Fruit fly (Drosophila melanogaster) whole organism: Measurements from ENCODE around the gene CycH.

Experiments used
- CG8478 ChIP-seq: fragments of >200 bp; optimal IDR thresholded peaks from 2 replicates; lab custom pipeline; 2018; ENCODE audit warnings: inconsistent platforms
- Dll ChIP-seq: fragments of >200 bp; optimal IDR thresholded peaks from 2 replicates; lab custom pipeline; 2017
- EcR ChIP-seq, 2 experiments: fragments of >200 bp; optimal IDR thresholded peaks; 2 replicates each; lab custom pipeline; 2017; ENCODE audit warnings: missing biosample characterization in 2 of 2, missing genetic modification characterization in 2 of 2, missing genetic modification reagents in 2 of 2
- pan ChIP-seq: fragments of >200 bp; optimal IDR thresholded peaks from 2 replicates; lab custom pipeline; 2017
- psq ChIP-seq: fragments of >200 bp; optimal IDR thresholded peaks from 2 replicates; lab custom pipeline; 2017
- usp ChIP-seq: fragments of >200 bp; optimal IDR thresholded peaks from 2 replicates; lab custom pipeline; 2017; ENCODE audit warnings: missing biosample characterization, missing genetic modification characterization, mixed read lengths

The CycH gene

DNA sequence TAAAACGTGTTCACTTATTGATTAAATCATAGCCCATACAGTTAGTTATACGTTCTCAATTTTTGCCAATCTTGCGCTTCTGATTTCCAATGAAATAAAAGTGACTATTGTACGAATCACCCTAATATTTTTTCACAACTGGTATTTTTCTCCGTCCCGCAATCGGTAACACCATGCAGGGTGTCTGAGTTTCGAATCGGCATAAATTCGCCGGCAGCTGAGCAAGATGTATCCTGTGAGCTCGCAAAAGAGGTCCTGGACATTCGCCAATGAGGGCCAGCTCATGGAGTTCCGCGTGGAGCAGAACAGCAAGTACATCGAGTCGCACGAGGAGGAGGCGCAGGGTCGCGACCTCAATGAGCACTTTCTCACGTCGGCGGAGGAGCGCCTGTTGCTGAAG lies at the start of gene CycH:
TSS of gene CycH (plus strand) at position 218 of the 400 bp plus-strand sequence.
- TF ChIP-seq Dll (lab: Kevin White, UChicago) (no peak), EcR (GFP tag; optimal IDR thresholded peaks at IDR 0.05; lab: Kevin White, UChicago) (no peak)

- TF ChIP-seq EcR (GFP tag; optimal IDR thresholded peaks at IDR 0.05; lab: Kevin White, UChicago) (no peak), pan (lab: Kevin White, UChicago) (no peak), CG8478 (no peak), psq (lab: Kevin White, UChicago) (no peak), Dll (lab: Kevin White, UChicago) (no peak), usp (GFP tag; lab: Kevin White, UChicago) (no peak)
Measured at dm6 chr3L:21773855-21774254, 47.9 kb upstream of the CycH start.

- no peak for TF ChIP-seq EcR (GFP tag; optimal IDR thresholded peaks at IDR 0.05; lab: Kevin White, UChicago)
- TF ChIP-seq Dll (lab: Kevin White, UChicago), result no peak
- no peak for TF ChIP-seq psq (lab: Kevin White, UChicago)
- TF ChIP-seq usp (GFP tag; lab: Kevin White, UChicago), result no peak
- TF ChIP-seq CG8478, result no peak
- TF ChIP-seq pan (lab: Kevin White, UChicago), result no peak
Measured at dm6 chr3L:21787883-21788282, 33.9 kb upstream of the CycH start.

- TF ChIP-seq psq (lab: Kevin White, UChicago), result no peak
- TF ChIP-seq pan (lab: Kevin White, UChicago), result no peak
- no peak for TF ChIP-seq Dll (lab: Kevin White, UChicago)
- TF ChIP-seq CG8478, result no peak
- no peak for TF ChIP-seq EcR (GFP tag; optimal IDR thresholded peaks at IDR 0.05; lab: Kevin White, UChicago)
- no peak for TF ChIP-seq usp (GFP tag; lab: Kevin White, UChicago)
Measured at dm6 chr3L:21800424-21800823, 21.4 kb upstream of the CycH start.

DNA sequence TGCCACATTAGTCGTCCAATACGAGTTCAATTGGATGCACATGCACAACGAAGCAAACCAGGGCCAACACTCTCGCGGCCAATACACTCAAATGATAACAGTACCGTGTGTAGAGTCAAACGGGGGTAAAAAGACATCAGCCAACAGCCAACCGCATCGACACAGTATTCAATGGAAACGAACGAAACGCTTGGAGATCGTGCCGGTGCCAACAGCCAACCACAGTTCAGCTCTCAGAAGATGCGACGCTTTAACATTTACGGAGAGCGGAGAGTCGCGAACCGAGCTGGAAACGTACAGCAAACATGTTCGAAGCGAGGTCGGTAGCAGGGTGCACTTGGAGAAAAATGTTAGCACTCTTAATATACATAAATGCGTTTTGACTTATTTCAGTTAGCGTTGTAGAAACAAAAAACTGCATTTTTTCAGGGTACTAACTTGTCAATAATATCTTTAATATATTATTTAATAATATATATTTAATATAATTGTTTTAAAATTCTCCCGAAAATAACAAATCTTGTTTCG lies 13.7 kb upstream of the CycH start:
- TF ChIP-seq EcR (GFP tag; optimal IDR thresholded peaks at IDR 0.05; lab: Kevin White, UChicago), result no peak
- no peak for TF ChIP-seq CG8478
- no peak for TF ChIP-seq usp (GFP tag; lab: Kevin White, UChicago)
- no peak for TF ChIP-seq psq (lab: Kevin White, UChicago)
- no peak for TF ChIP-seq pan (lab: Kevin White, UChicago)
- TF ChIP-seq Dll (lab: Kevin White, UChicago), result no peak

DNA sequence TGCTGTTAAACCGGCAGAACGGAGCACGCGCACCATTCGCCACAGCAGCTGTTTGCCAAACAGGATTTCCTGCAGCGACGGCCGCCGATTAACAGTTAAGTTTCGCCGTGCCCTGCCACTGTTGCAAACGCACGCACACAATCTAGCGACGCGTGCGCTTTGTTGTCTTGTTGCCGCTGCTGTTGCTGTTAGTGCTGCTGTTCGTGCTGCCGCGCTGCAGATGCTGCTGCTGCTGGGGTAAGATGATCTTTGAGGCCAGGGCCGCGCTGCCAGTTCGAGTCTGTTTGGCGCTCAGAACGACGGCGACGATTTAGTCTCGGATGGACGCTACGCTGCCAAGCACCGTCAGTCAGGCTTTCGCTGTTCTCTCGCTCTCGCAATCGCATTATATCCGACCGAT lies 13.2 kb upstream of the CycH start, which contains the start of gene eg:
TSS of gene eg (plus strand) at position 136 of the 400 bp plus-strand sequence.
- TF ChIP-seq pan (lab: Kevin White, UChicago), result no peak
- TF ChIP-seq psq (lab: Kevin White, UChicago), result no peak
- TF ChIP-seq EcR (GFP tag; optimal IDR thresholded peaks at IDR 0.05; lab: Kevin White, UChicago), result no peak
- TF ChIP-seq CG8478, result no peak

- no peak for TF ChIP-seq pan (lab: Kevin White, UChicago)
- no peak for TF ChIP-seq CG8478
- no peak for TF ChIP-seq psq (lab: Kevin White, UChicago)
- TF ChIP-seq usp (GFP tag; lab: Kevin White, UChicago), result no peak
- TF ChIP-seq Dll (lab: Kevin White, UChicago), result no peak
- TF ChIP-seq EcR (GFP tag; optimal IDR thresholded peaks at IDR 0.05; lab: Kevin White, UChicago), result no peak
Measured at dm6 chr3L:21813598-21813997, 8.2 kb upstream of the CycH start, which contains the start of gene CG43895. Gene CG43895, minus strand, starts transcription at chr3L:21813698.

DNA sequence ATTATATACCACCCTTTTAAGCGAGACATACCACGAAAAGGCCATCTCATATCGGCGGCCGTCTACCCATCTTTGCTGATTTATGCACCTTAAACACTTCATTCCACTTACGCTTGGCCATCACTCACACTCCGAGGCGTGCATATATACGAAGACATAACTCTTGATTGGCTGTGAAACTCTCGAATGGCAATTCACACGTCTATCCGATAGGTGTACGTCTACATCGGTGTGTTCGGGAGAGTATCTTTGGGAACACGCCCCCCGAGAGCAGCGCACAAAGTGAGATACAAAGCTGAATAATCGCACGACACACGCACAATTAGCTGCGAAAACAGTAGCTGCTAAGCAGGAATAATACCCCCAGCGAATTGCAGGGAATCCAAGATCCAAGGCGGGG lies 3.1 kb upstream of the CycH start:
- no peak for TF ChIP-seq psq (lab: Kevin White, UChicago)
- no peak for TF ChIP-seq Dll (lab: Kevin White, UChicago)
- TF ChIP-seq CG8478, result no peak
- no peak for TF ChIP-seq usp (GFP tag; lab: Kevin White, UChicago)
- TF ChIP-seq EcR (GFP tag; optimal IDR thresholded peaks at IDR 0.05; lab: Kevin White, UChicago), result no peak
- TF ChIP-seq pan (lab: Kevin White, UChicago), result no peak

dm6 chr3L:21819497-21819896 lies 2.3 kb upstream of the CycH start:
- no peak for TF ChIP-seq psq (lab: Kevin White, UChicago)
- no peak for TF ChIP-seq usp (GFP tag; lab: Kevin White, UChicago)
- no peak for TF ChIP-seq Dll (lab: Kevin White, UChicago)
- no peak for TF ChIP-seq EcR (GFP tag; optimal IDR thresholded peaks at IDR 0.05; lab: Kevin White, UChicago)
- TF ChIP-seq pan (lab: Kevin White, UChicago), result no peak
- no peak for TF ChIP-seq CG8478

DNA sequence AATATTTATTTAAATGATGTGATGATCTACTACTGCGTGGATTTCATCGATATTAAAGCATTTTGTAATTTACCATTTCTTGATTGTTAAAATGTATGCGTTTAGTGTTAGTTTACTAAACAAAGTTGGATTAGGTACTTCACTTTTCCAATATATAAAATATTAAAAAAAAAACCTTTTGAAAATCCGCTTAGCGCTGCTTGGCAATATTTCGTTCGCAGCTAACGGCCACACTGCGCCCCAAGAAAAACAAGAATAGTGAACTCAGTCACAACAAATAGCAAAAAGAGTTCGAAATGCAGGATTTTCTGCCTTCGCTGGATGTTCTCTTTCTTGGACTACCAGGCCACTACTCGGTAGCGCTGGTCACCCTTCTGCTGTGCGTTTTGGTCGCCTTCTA lies 1.4 kb downstream of the CycH start, which contains the start of gene CG7407:
TSS of gene CG7407 (plus strand) at position 226 of the 400 bp plus-strand sequence.
- TF ChIP-seq CG8478 (no peak), usp (GFP tag; lab: Kevin White, UChicago) (no peak), pan (lab: Kevin White, UChicago) (no peak), Dll (lab: Kevin White, UChicago) (no peak), psq (lab: Kevin White, UChicago) (no peak), EcR (GFP tag; optimal IDR thresholded peaks at IDR 0.05; lab: Kevin White, UChicago) (no peak)

dm6 chr3L:21824725-21825353 lies 3.0 kb downstream of the CycH start, which contains the start of gene eIF2A:
Gene eIF2A, plus strand, starts transcription at chr3L:21824740.
- no peak for TF ChIP-seq Dll (lab: Kevin White, UChicago)
- TF ChIP-seq EcR (GFP tag; optimal IDR thresholded peaks at IDR 0.05; lab: Kevin White, UChicago), result no peak
- no peak for TF ChIP-seq usp (GFP tag; lab: Kevin White, UChicago)
- TF ChIP-seq CG8478, result no peak
- no peak for TF ChIP-seq psq (lab: Kevin White, UChicago)
- TF ChIP-seq pan (lab: Kevin White, UChicago), result no peak

- no peak for TF ChIP-seq Dll (lab: Kevin White, UChicago)
- no peak for TF ChIP-seq CG8478
- no peak for TF ChIP-seq psq (lab: Kevin White, UChicago)
- no peak for TF ChIP-seq pan (lab: Kevin White, UChicago)
- no peak for TF ChIP-seq usp (GFP tag; lab: Kevin White, UChicago)
- no peak for TF ChIP-seq EcR (GFP tag; optimal IDR thresholded peaks at IDR 0.05; lab: Kevin White, UChicago)
Measured at dm6 chr3L:21827130-21827529, 5.3 kb downstream of the CycH start.
